Fruit fly (Drosophila melanogaster) whole organism, embryonic: Measurements from ENCODE around the gene CG11951.

ENCODE experiments used
- Abd-B ChIP-seq: fragments of 200-800 bp; sonication (Bioruptor generic); optimal IDR thresholded peaks from 2 replicates; lab custom pipeline; 2018; ENCODE audit warnings: missing biosample characterization, mild to moderate bottlenecking, missing genetic modification characterization, moderate library complexity
- Bdp1 ChIP-seq: fragments of 200-800 bp; sonication (Bioruptor generic); optimal IDR thresholded peaks from 3 replicates; lab custom pipeline; 2016; ENCODE audit warnings: missing biosample characterization, missing genetic modification characterization
- CG10267 ChIP-seq: fragments of 200-800 bp; sonication (Bioruptor generic); optimal IDR thresholded peaks from 2 replicates; lab custom pipeline; 2018; ENCODE audit warnings: missing biosample characterization, mild to moderate bottlenecking, missing genetic modification characterization, moderate library complexity
- CG10321 ChIP-seq: fragments of 200-800 bp; sonication (Bioruptor generic); IDR thresholded peaks from 2 replicates; pipeline ENCODE4 v1.3.6; 2022; ENCODE audit warnings: missing biosample characterization, missing genetic modification characterization
- CG10979 ChIP-seq: fragments of 200-800 bp; sonication (Bioruptor generic); optimal IDR thresholded peaks from 2 replicates; lab custom pipeline; 2018; ENCODE audit warnings: missing biosample characterization, mild to moderate bottlenecking, missing genetic modification characterization, moderate library complexity
- CG11504 ChIP-seq: fragments of 200-800 bp; sonication (Bioruptor generic); optimal IDR thresholded peaks from 3 replicates; lab custom pipeline; 2019; ENCODE audit warnings: missing biosample characterization, mild to moderate bottlenecking, missing genetic modification characterization, moderate library complexity
- CG13123 ChIP-seq: fragments of 200-800 bp; sonication (Bioruptor generic); optimal IDR thresholded peaks from 2 replicates; lab custom pipeline; 2016; ENCODE audit warnings: missing biosample characterization, missing genetic modification characterization
- CG15696 ChIP-seq: fragments of 200-800 bp; sonication (Bioruptor generic); optimal IDR thresholded peaks from 2 replicates; lab custom pipeline; 2019; ENCODE audit warnings: missing biosample characterization, mild to moderate bottlenecking, missing genetic modification characterization, moderate library complexity
- CG17385 ChIP-seq: fragments of 200-800 bp; sonication (Bioruptor generic); optimal IDR thresholded peaks from 3 replicates; lab custom pipeline; 2018; ENCODE audit warnings: missing biosample characterization, mild to moderate bottlenecking, missing genetic modification characterization
- CG18262 ChIP-seq: fragments of 200-800 bp; optimal IDR thresholded peaks from 3 replicates; lab custom pipeline; 2019; ENCODE audit warnings: missing biosample characterization, mild to moderate bottlenecking, missing genetic modification characterization, moderate library complexity
- CG2116 ChIP-seq: fragments of 200-800 bp; sonication (Bioruptor generic); optimal IDR thresholded peaks from 3 replicates; lab custom pipeline; 2018; ENCODE audit warnings: missing biosample characterization, mild to moderate bottlenecking, missing genetic modification characterization
- CG2712 ChIP-seq: fragments of 200-800 bp; optimal IDR thresholded peaks from 3 replicates; lab custom pipeline; 2019; ENCODE audit warnings: missing biosample characterization, mild to moderate bottlenecking, missing genetic modification characterization, moderate library complexity
- CG3065 ChIP-seq: fragments of 200-800 bp; sonication (Bioruptor generic); optimal IDR thresholded peaks from 2 replicates; lab custom pipeline; 2016; ENCODE audit warnings: missing biosample characterization, missing genetic modification characterization
- CG31441 ChIP-seq: fragments of 200-800 bp; sonication (Bioruptor generic); IDR thresholded peaks from 2 replicates; pipeline ENCODE4 v1.3.6; 2022; ENCODE audit warnings: missing biosample characterization, missing genetic modification characterization
- CG4424 ChIP-seq: fragments of 200-800 bp; sonication (Bioruptor generic); optimal IDR thresholded peaks from 3 replicates; lab custom pipeline; 2016; ENCODE audit warnings: missing biosample characterization, missing genetic modification characterization
- CG4707 ChIP-seq: fragments of 200-800 bp; sonication (Bioruptor generic); optimal IDR thresholded peaks from 2 replicates; lab custom pipeline; 2018; ENCODE audit warnings: missing biosample characterization, mild to moderate bottlenecking, missing genetic modification characterization, moderate library complexity
- CG6175 ChIP-seq: fragments of 200-800 bp; sonication (Bioruptor generic); IDR thresholded peaks from 3 replicates; pipeline ENCODE4 v1.3.6; 2022; ENCODE audit warnings: missing biosample characterization, missing genetic modification characterization
- CG7928 ChIP-seq: fragments of 200-800 bp; sonication (Bioruptor generic); optimal IDR thresholded peaks from 2 replicates; lab custom pipeline; 2017; ENCODE audit warnings: missing biosample characterization, mild to moderate bottlenecking, missing genetic modification characterization
- CG8388 ChIP-seq: fragments of 200-800 bp; sonication (Bioruptor generic); optimal IDR thresholded peaks from 2 replicates; lab custom pipeline; 2019; ENCODE audit warnings: missing biosample characterization, mild to moderate bottlenecking, missing genetic modification characterization, moderate library complexity
- CG8765 ChIP-seq: fragments of 200-800 bp; sonication (Bioruptor generic); IDR thresholded peaks from 2 replicates; pipeline ENCODE4 v1.3.6; 2022; ENCODE audit warnings: missing biosample characterization, missing genetic modification characterization
- CG9727 ChIP-seq: fragments of 200-800 bp; sonication (Bioruptor generic); optimal IDR thresholded peaks from 3 replicates; lab custom pipeline; 2017; ENCODE audit warnings: missing biosample characterization, mild to moderate bottlenecking, missing genetic modification characterization
- D19A ChIP-seq: fragments of 200-800 bp; optimal IDR thresholded peaks from 3 replicates; lab custom pipeline; 2019; ENCODE audit warnings: missing biosample characterization, mild to moderate bottlenecking, missing genetic modification characterization, moderate library complexity
- Gsc ChIP-seq: fragments of 200-800 bp; sonication (Bioruptor generic); IDR thresholded peaks from 2 replicates; pipeline ENCODE4 v1.3.6; 2022; ENCODE audit warnings: missing biosample characterization, missing genetic modification characterization
- Jarid2 ChIP-seq: fragments of 200-800 bp; sonication (Bioruptor generic); optimal IDR thresholded peaks from 3 replicates; lab custom pipeline; 2017; ENCODE audit warnings: mild to moderate bottlenecking, missing biosample characterization, missing genetic modification reagents, missing genetic modification characterization
- Mad ChIP-seq: fragments of 200-800 bp; sonication (Bioruptor generic); optimal IDR thresholded peaks from 2 replicates; lab custom pipeline; 2016; ENCODE audit warnings: missing biosample characterization, missing genetic modification characterization
- Sry-δ ChIP-seq: fragments of 200-800 bp; sonication (Bioruptor generic); optimal IDR thresholded peaks from 2 replicates; lab custom pipeline; 2016; ENCODE audit warnings: missing biosample characterization, missing genetic modification characterization
- Xbp1 ChIP-seq: fragments of 200-800 bp; sonication (Bioruptor generic); optimal IDR thresholded peaks from 3 replicates; lab custom pipeline; 2016; ENCODE audit warnings: missing biosample characterization, mild to moderate bottlenecking, missing genetic modification characterization
- Xrp1 ChIP-seq: fragments of 200-800 bp; sonication (Bioruptor generic); IDR thresholded peaks from 2 replicates; pipeline ENCODE4 v1.3.6; 2022; ENCODE audit warnings: missing biosample characterization, missing genetic modification characterization
- amos ChIP-seq: fragments of 200-800 bp; sonication (Bioruptor generic); IDR thresholded peaks from 2 replicates; pipeline ENCODE4 v1.3.6; 2022; ENCODE audit warnings: missing biosample characterization, missing genetic modification characterization; ENCODE audit not compliant: partially characterized antibody
- az2 ChIP-seq: fragments of 200-800 bp; sonication (Bioruptor generic); optimal IDR thresholded peaks from 3 replicates; lab custom pipeline; 2016; ENCODE audit warnings: missing biosample characterization, missing genetic modification characterization
- bab2 ChIP-seq: fragments of 200-800 bp; sonication (Bioruptor generic); optimal IDR thresholded peaks from 2 replicates; lab custom pipeline; 2016; ENCODE audit warnings: missing biosample characterization, missing genetic modification characterization
- br ChIP-seq: fragments of >200 bp; optimal IDR thresholded peaks from 2 replicates; lab custom pipeline; 2017
- cad ChIP-seq: fragments of >200 bp; optimal IDR thresholded peaks from 2 replicates; lab custom pipeline; 2017; ENCODE audit warnings: missing biosample characterization, missing genetic modification characterization
- crol ChIP-seq: fragments of 200-800 bp; sonication (Bioruptor generic); IDR thresholded peaks from 2 replicates; pipeline ENCODE4 v1.3.6; 2022; ENCODE audit warnings: missing biosample characterization, missing genetic modification characterization
- dpn ChIP-seq, 2 experiments: fragments of 200-800 bp; sonication (Bioruptor generic); optimal IDR thresholded peaks; 3 replicates each; lab custom pipeline; 2016; ENCODE audit warnings: missing biosample characterization in 2 of 2, missing genetic modification characterization in 2 of 2
- gem ChIP-seq: fragments of 200-800 bp; sonication (Bioruptor generic); optimal IDR thresholded peaks from 2 replicates; lab custom pipeline; 2019; ENCODE audit warnings: missing biosample characterization, mild to moderate bottlenecking, missing genetic modification characterization, moderate library complexity
- h ChIP-seq: fragments of >200 bp; optimal IDR thresholded peaks from 2 replicates; lab custom pipeline; 2017
- knrl ChIP-seq: fragments of 200-800 bp; sonication (Bioruptor generic); IDR thresholded peaks from 3 replicates; pipeline ENCODE4 v1.3.6; 2022; ENCODE audit warnings: missing biosample characterization, missing genetic modification characterization; ENCODE audit not compliant: partially characterized antibody
- lola ChIP-seq, 3 experiments: fragments of >200 bp in 2 of 3; fragments of 200-800 bp in 1 of 3; sonication (Bioruptor generic) in 1 of 3; optimal IDR thresholded peaks; 2 replicates each; lab custom pipeline; 2017 to 2019; ENCODE audit warnings: missing biosample characterization in 3 of 3, missing genetic modification characterization in 3 of 3, mild to moderate bottlenecking in 1 of 3, moderate library complexity in 1 of 3
- nerfin-2 ChIP-seq: fragments of 200-800 bp; sonication (Bioruptor generic); IDR thresholded peaks from 2 replicates; pipeline ENCODE4 v1.3.6; 2022; ENCODE audit warnings: missing biosample characterization, missing genetic modification characterization; ENCODE audit not compliant: partially characterized antibody
- nmo ChIP-seq: fragments of 200-800 bp; sonication (Bioruptor generic); optimal IDR thresholded peaks from 2 replicates; lab custom pipeline; 2018; ENCODE audit warnings: missing biosample characterization, mild to moderate bottlenecking, missing genetic modification characterization, moderate library complexity
- row ChIP-seq: fragments of 200-800 bp; sonication (Bioruptor generic); IDR thresholded peaks from 3 replicates; pipeline ENCODE4 v1.3.6; 2022; ENCODE audit warnings: missing biosample characterization, missing genetic modification characterization
- sens ChIP-seq: fragments of 200-800 bp; sonication (Bioruptor generic); peaks from one replicate; lab custom pipeline; 2016; ENCODE audit warnings: missing biosample characterization, missing genetic modification characterization
- sens-2 ChIP-seq: fragments of 200-800 bp; sonication (Bioruptor generic); IDR thresholded peaks from 2 replicates; pipeline ENCODE4 v1.3.6; 2022; ENCODE audit warnings: missing biosample characterization, missing genetic modification characterization
- stc ChIP-seq: fragments of 200-800 bp; sonication (Bioruptor generic); IDR thresholded peaks from 2 replicates; pipeline ENCODE4 v1.3.6; 2022; ENCODE audit warnings: missing biosample characterization, missing genetic modification characterization
- stwl ChIP-seq: fragments of 200-800 bp; sonication (Bioruptor generic); optimal IDR thresholded peaks from 3 replicates; lab custom pipeline; 2018; ENCODE audit warnings: missing biosample characterization, mild to moderate bottlenecking, missing genetic modification characterization, moderate library complexity
- tgo ChIP-seq: fragments of 200-800 bp; sonication (Bioruptor generic); IDR thresholded peaks from 3 replicates; pipeline ENCODE4 v1.3.6; 2022; ENCODE audit warnings: missing biosample characterization, missing genetic modification characterization
- trem ChIP-seq: fragments of 200-800 bp; optimal IDR thresholded peaks from 3 replicates; lab custom pipeline; 2019; ENCODE audit warnings: missing biosample characterization, mild to moderate bottlenecking, missing genetic modification characterization, moderate library complexity
- wek ChIP-seq: fragments of 200-800 bp; sonication (Bioruptor generic); optimal IDR thresholded peaks from 3 replicates; lab custom pipeline; 2018; ENCODE audit warnings: missing biosample characterization, mild to moderate bottlenecking, missing genetic modification characterization, moderate library complexity
- zf30C ChIP-seq: fragments of 200-800 bp; sonication (Bioruptor generic); optimal IDR thresholded peaks from 3 replicates; lab custom pipeline; 2018; ENCODE audit warnings: missing biosample characterization, mild to moderate bottlenecking, missing genetic modification characterization

The CG11951 gene

dm6 chr3R:29273029-29273428, 34.5 kb upstream of the CG11951 start (continued):
- 0 out of 2 replicates have a peak, but pooled peaks have one; percentile 22 for TF ChIP-seq sens-2 (GFP tag; lab: Robert Waterston, UW)
- TF ChIP-seq CG10267 (tag; lab: Kevin White, UChicago): no peak
- peak; percentile 97 for TF ChIP-seq D19A (tag; lab: Kevin White, UChicago)
- TF ChIP-seq row: peak; percentile 50; the same call in 2 of the 3 replicates
- peak; percentile 17 for TF ChIP-seq CG18262 (tag; lab: Kevin White, UChicago)
- TF ChIP-seq CG10979 (tag; lab: Kevin White, UChicago): peak; percentile 9
- TF ChIP-seq gem: peak; percentile 23
- no peak for TF ChIP-seq CG3065 (GFP tag; lab: Kevin White, UChicago)
- TF ChIP-seq sens (GFP tag; lab: Kevin White, UChicago): peak; percentile 79
- TF ChIP-seq stc (GFP tag; lab: Robert Waterston, UW): no peak
- no peak for TF ChIP-seq tgo
- no peak for TF ChIP-seq wek (GFP tag; lab: Kevin White, UChicago)
- no peak for TF ChIP-seq dpn (GFP tag; optimal IDR thresholded peaks at IDR 0.05; lab: Kevin White, UChicago)
- no peak for TF ChIP-seq knrl (GFP tag; lab: Robert Waterston, UW)
- TF ChIP-seq Mad (GFP tag; lab: Kevin White, UChicago): no peak
- no peak for TF ChIP-seq Sry-δ

dm6 chr3R:29269204-29269603, 30.7 kb upstream of the CG11951 start:
- TF ChIP-seq CG10321 (GFP tag; lab: Robert Waterston, UW) (no peak), Jarid2 (GFP tag; lab: Kevin White, UChicago) (no peak), zf30C (GFP tag; lab: Kevin White, UChicago) (peak; percentile 24), CG31441 (GFP tag; lab: Robert Waterston, UW) (0 out of 2 replicates have a peak, but pooled peaks have one; percentile 15), CG2712 (tag; lab: Kevin White, UChicago) (peak; percentile 39), Xrp1 (GFP tag; lab: Robert Waterston, UW) (peak; percentile 40; the same call in 1 of the 2 replicates), Xbp1 (GFP tag; lab: Kevin White, UChicago) (no peak), CG10979 (tag; lab: Kevin White, UChicago) (peak; percentile 50), Abd-B (no peak), Gsc (no peak), lola (GFP tag; optimal IDR thresholded peaks at IDR 0.05; lab: Kevin White, UChicago) (peak in 1 of 3 experiments; percentile 48), CG4707 (GFP tag; lab: Kevin White, UChicago) (no peak), CG4424 (GFP tag; lab: Kevin White, UChicago) (no peak), CG17385 (no peak), nerfin-2 (GFP tag; lab: Robert Waterston, UW) (no peak), gem (peak; percentile 28), CG13123 (GFP tag; lab: Kevin White, UChicago) (no peak), Bdp1 (GFP tag; lab: Kevin White, UChicago) (no peak), crol (GFP tag; lab: Robert Waterston, UW) (no peak), az2 (GFP tag; lab: Kevin White, UChicago) (no peak), CG15696 (peak; percentile 9), CG8765 (GFP tag; lab: Robert Waterston, UW) (peak; percentile 32; the same call in 1 of the 2 replicates), amos (no peak), h (lab: Kevin White, UChicago) (no peak), CG11504 (peak; percentile 18), CG18262 (tag; lab: Kevin White, UChicago) (peak; percentile 42), CG9727 (GFP tag; lab: Kevin White, UChicago) (peak; percentile 11), CG7928 (no peak), trem (tag; lab: Kevin White, UChicago) (peak; percentile 10), stwl (tag; lab: Kevin White, UChicago) (no peak), bab2 (no peak), CG2116 (no peak), CG6175 (GFP tag; lab: Robert Waterston, UW) (no peak), CG8388 (GFP tag; lab: Kevin White, UChicago) (no peak), br (lab: Kevin White, UChicago) (no peak), cad (GFP tag; lab: Kevin White, UChicago) (no peak), nmo (GFP tag; lab: Kevin White, UChicago) (peak; percentile 21)
